Worm (Caenorhabditis elegans) whole organism, midembryonic: ENCODE results near the gene T16A1.5.
A peak's percentile ranks its signal among the peaks of the same experiment; 100 is the strongest.

Experiments used
- T22C8.4 ChIP-seq: fragments of 200-800 bp; sonication (Bioruptor generic); IDR thresholded peaks from 2 replicates; pipeline ENCODE4 v1.3.6; 2022; ENCODE audit warnings: missing genetic modification characterization, missing compliant biosample characterization
- cog-1 ChIP-seq: sonication (generic microtip); optimal IDR thresholded peaks from 2 replicates; lab custom pipeline; 2016; ENCODE audit warnings: missing genetic modification characterization, missing compliant biosample characterization
- flt-1 ChIP-seq: fragments of 200-800 bp; sonication (Bioruptor generic); IDR thresholded peaks from 2 replicates; pipeline ENCODE4 v1.3.6; 2022; ENCODE audit warnings: missing genetic modification characterization, missing compliant biosample characterization
- klf-2 ChIP-seq: fragments of 200-800 bp; sonication (Bioruptor generic); conservative IDR thresholded peaks from 2 replicates; pipeline ENCODE4 v1.3.6; 2022; ENCODE audit warnings: missing genetic modification reagents, missing genetic modification characterization, missing compliant biosample characterization
- med-1 ChIP-seq: sonication (generic microtip); optimal IDR thresholded peaks from 2 replicates; lab custom pipeline; 2017; ENCODE audit warnings: missing genetic modification characterization, mild to moderate bottlenecking, missing compliant biosample characterization, antibody characterized with exemption, missing genetic modification reagents; ENCODE audit not compliant: insufficient read depth
- ref-1 ChIP-seq: fragments of 200-800 bp; sonication (Bioruptor generic); conservative IDR thresholded peaks from 2 replicates; pipeline ENCODE4 v1.3.6; 2022; ENCODE audit warnings: missing genetic modification reagents, missing genetic modification characterization, missing compliant biosample characterization
- tab-1 ChIP-seq: fragments of 200-800 bp; sonication (Bioruptor generic); IDR thresholded peaks from 2 replicates; pipeline ENCODE4 v1.3.6; 2022; ENCODE audit warnings: missing genetic modification characterization, missing compliant biosample characterization
- ztf-23 ChIP-seq: fragments of 200-800 bp; sonication (Bioruptor generic); IDR thresholded peaks from 2 replicates; pipeline ENCODE4 v1.3.6; 2022; ENCODE audit warnings: missing genetic modification reagents, missing genetic modification characterization, missing compliant biosample characterization
- ztf-29 ChIP-seq: fragments of 200-800 bp; sonication (Bioruptor generic); IDR thresholded peaks from 2 replicates; pipeline ENCODE4 v1.3.6; 2022; ENCODE audit warnings: missing genetic modification reagents, missing genetic modification characterization, missing compliant biosample characterization

The T16A1.5 gene

DNA sequence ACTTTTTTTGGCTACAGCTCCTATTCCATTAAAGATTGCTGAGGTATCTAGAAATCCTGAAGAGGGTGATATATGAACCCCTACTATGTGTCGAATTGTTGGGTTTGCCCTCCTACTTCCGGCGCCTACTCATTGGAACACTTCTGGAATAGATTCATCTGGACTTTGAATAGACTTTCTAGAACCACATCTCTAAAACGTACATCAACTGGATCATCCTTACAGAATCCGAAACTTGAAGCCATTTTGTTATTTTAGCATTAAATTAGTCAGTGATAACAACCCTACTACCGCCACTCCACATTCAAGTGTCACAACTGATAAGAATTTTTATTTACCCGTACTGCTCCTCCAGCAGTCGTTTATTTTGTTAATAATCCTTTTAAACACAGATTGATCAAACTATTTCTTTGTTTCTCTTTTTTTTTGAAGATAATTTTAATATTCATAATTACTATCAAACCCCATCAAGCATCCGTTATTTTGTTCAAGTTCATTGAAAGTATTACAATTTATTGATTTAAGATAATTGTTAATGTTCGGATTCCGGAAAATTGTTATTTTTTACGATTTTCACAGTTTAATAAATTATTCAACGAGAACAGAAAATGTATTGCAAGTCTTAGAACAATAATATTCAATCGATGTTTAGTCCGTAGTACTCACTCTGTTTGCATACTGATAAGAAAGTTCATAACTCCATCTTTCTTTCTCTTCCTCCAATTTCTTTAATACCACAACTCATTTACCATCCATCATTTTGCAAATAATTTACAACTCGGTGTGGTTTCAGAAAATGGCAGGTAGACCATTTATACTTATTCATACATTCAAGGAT, 15.7 kb upstream of the T16A1.5 start, which contains the start of gene math-42:
Gene math-42 (plus strand): TSS at position 788 of the 838 bp plus-strand sequence.
- no peak for TF ChIP-seq cog-1 (tag; lab: Kevin White, UChicago)

DNA sequence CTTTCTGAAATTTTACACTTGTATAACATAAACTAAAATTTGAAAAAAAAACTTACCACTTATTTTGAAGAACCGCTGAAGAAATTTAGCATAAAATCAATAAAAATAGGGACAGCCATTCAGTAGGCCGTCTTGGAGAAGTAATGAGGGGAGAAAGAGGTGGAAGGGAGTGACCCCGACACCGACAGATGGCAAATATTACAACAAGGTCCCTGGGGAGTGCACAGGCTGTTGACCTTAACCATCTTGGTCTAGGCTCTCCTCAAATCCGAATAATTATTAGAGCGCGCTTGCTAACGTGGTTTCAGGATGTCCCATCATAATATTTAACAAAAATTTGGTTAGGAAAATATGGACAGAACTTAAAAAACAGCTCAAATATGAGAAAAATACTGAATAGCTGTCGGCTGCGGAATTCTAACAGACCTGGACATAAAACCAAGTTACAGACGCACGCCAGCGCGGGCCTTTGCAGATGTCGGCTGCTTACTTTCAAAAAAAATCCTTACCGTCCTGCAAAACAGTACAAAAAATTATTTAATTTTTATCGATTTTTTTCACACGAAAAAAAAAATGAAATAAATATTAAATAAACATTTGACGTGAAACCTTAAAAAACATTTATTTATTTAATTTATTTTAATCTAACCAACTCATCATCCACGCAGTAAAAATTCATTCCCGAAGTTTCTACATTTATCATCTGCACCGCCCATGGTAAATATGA, 11.5 kb upstream of the T16A1.5 start, which contains the start of gene T16A1.2:
Gene T16A1.2 (plus strand): TSS at position 677 of the 727 bp plus-strand sequence.
- TF ChIP-seq cog-1 (tag; lab: Kevin White, UChicago), result no peak
- no peak for TF ChIP-seq flt-1 (GFP tag; lab: Robert Waterston, UW)
- TF ChIP-seq T22C8.4 (GFP tag; lab: Robert Waterston, UW), result no peak
- no peak for TF ChIP-seq ref-1 (GFP tag; lab: Robert Waterston, UW)

ce11 chrII:2093456-2093926, 9.9 kb upstream of the T16A1.5 start, which contains the start of gene fbxb-37:
TSS of gene fbxb-37 (minus strand) at chrII:2093876.
- TF ChIP-seq cog-1 (tag; lab: Kevin White, UChicago) (no peak), ref-1 (GFP tag; lab: Robert Waterston, UW) (no peak), tab-1 (GFP tag; lab: Robert Waterston, UW) (no peak), flt-1 (GFP tag; lab: Robert Waterston, UW) (no peak), T22C8.4 (GFP tag; lab: Robert Waterston, UW) (no peak), klf-2 (no peak), ztf-29 (GFP tag; lab: Robert Waterston, UW) (no peak), med-1 (GFP tag; lab: Kevin White, UChicago) (no peak), ztf-23 (no peak)

DNA sequence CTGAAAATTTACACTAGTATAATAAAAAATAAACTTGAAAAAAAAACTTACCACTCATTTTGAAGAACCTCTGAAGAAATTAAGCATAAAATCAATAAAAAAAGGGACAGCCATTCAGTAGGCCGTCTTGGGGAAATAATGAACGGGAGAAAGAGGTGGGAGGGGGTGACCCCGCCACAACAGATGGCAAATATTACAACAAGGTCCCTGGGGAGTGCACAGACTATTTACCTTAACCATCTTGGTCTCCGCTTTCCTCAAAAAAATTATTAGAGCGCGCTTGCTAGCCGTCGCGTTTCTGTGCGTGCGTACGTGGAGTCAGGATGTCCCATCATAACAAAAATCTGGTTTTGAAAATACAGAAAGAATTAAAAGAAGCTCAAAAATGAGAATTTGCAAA, 8.3 kb upstream of the T16A1.5 start, which contains the start of gene T16A1.10:
Gene T16A1.10 (minus strand): TSS at position 123 of the 400 bp plus-strand sequence.
- TF ChIP-seq ztf-29 (GFP tag; lab: Robert Waterston, UW) (no peak), flt-1 (GFP tag; lab: Robert Waterston, UW) (peak; percentile 50; the same call in 1 of the 2 replicates)

DNA sequence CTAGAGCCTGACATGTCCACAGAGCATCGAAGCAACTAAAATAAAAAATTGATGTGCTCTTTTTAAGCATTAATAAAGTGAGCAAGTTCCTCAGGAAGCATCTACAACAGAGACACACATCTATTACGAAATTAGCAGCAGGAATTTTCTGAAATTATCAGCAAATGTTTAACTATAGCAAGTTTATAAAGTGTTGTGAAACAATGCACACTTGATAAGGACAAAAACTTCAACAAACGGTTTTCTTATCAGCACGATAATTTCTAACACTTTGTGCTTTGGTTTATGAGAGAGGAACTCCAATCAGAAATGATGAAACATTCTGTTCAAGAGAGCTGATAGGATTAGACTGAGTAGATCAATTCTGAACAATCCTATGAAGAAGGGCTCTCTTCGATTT, 7.0 kb upstream of the T16A1.5 start, which contains the start of gene trpl-5:
Gene trpl-5 (minus strand): TSS at position 32 of the 400 bp plus-strand sequence.
- TF ChIP-seq T22C8.4 (GFP tag; lab: Robert Waterston, UW), result no peak
- TF ChIP-seq tab-1 (GFP tag; lab: Robert Waterston, UW), result no peak
- TF ChIP-seq ref-1 (GFP tag; lab: Robert Waterston, UW), result no peak
- TF ChIP-seq ztf-29 (GFP tag; lab: Robert Waterston, UW), result no peak
- no peak for TF ChIP-seq klf-2
- TF ChIP-seq cog-1 (tag; lab: Kevin White, UChicago), result no peak
- TF ChIP-seq ztf-23, result no peak
- no peak for TF ChIP-seq flt-1 (GFP tag; lab: Robert Waterston, UW)
- TF ChIP-seq med-1 (GFP tag; lab: Kevin White, UChicago), result no peak

DNA sequence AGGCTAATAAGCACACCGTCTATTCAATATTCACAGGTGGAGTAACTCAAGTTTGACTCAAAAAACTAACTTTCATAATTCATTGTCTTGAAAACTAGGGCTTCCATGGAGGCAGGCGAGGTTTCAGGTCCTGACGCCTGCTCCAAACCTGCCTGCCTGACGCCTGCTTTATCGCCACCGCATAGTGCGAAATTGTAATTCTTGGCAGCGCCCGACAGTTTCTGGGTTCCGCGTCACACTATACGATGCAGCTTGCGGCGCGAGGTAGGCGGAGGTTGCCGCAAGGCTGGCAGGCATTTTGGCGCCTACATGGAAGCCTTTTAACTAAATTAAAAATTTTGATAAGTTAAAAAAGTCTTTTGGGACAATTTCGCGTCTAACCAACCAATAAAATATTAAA, 3.6 kb upstream of the T16A1.5 start:
- no peak for TF ChIP-seq cog-1 (tag; lab: Kevin White, UChicago)
- TF ChIP-seq ref-1 (GFP tag; lab: Robert Waterston, UW), result no peak
- TF ChIP-seq med-1 (GFP tag; lab: Kevin White, UChicago), result no peak

DNA sequence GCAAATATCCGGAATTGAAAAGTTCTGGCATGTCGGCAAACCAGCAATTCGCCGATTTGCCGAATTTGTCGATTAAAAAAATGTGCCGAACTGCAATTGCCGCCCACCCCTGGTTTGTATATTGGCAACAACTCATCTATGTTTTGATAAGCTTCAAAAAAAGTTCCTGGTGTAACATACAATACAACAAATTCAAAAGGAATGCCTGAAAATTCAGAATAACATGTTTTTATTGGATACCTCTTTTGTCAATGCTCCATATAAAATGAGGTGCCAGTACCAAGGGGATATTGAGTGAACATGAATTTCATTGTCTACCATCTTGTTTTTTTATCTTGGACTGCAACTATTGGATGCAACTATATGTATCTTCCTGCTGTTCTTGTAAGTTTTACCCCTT, 2.4 kb downstream of the T16A1.5 start, which contains the start of gene T16A1.4:
Gene T16A1.4 (plus strand): TSS at position 301 of the 400 bp plus-strand sequence.
- TF ChIP-seq T22C8.4 (GFP tag; lab: Robert Waterston, UW) (no peak), klf-2 (no peak), cog-1 (tag; lab: Kevin White, UChicago) (no peak), med-1 (GFP tag; lab: Kevin White, UChicago) (no peak), ref-1 (GFP tag; lab: Robert Waterston, UW) (no peak), ztf-29 (GFP tag; lab: Robert Waterston, UW) (no peak), ztf-23 (no peak), flt-1 (GFP tag; lab: Robert Waterston, UW) (no peak), tab-1 (GFP tag; lab: Robert Waterston, UW) (no peak)

DNA sequence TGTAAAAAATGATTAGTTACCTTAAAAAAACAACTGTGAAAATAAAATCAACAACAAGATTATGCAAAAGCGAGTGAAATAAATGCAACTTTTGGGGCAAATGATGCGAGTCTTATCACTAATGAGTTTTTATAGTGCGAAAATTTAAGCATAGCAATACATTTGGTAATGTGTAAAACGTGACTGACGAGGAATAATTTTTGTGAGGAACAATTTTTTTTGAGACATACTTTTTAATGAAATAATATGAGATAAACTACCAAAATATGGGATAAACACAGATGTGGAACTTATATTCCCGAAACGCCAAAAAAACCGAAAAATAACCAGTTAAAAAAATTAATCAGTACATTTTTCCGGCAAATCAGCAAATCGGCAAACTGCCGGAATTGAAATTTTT, 3.2 kb downstream of the T16A1.5 start, which contains the start of gene F07E5.9:
Gene F07E5.9 (minus strand): TSS at position 101 of the 400 bp plus-strand sequence.
- TF ChIP-seq ztf-29 (GFP tag; lab: Robert Waterston, UW) (no peak), klf-2 (no peak), ref-1 (GFP tag; lab: Robert Waterston, UW) (no peak), flt-1 (GFP tag; lab: Robert Waterston, UW) (no peak)

DNA sequence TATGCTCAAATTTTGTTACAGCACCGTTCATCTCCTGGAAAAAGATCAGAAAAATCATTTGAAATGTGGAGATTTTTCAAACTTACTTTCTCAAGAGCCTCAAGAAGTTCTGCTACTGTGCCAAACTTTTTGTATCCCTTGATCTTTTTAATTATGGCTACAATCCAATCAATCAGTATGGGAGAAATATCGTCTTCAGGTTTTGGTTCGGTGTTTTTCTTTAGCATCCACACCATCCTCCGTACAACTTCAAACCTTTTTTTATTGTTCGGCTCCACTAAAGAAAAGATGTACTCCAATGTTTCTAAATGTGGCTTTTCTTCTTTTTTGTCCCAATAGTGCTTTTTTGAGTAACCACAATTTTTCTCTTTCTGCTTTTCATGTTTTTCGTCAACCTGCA, 7.2 kb downstream of the T16A1.5 start:
- TF ChIP-seq ztf-23, result no peak
- TF ChIP-seq cog-1 (tag; lab: Kevin White, UChicago), result no peak
- no peak for TF ChIP-seq ref-1 (GFP tag; lab: Robert Waterston, UW)
- TF ChIP-seq klf-2, result no peak
- no peak for TF ChIP-seq flt-1 (GFP tag; lab: Robert Waterston, UW)
- no peak for TF ChIP-seq T22C8.4 (GFP tag; lab: Robert Waterston, UW)
- no peak for TF ChIP-seq tab-1 (GFP tag; lab: Robert Waterston, UW)
- TF ChIP-seq ztf-29 (GFP tag; lab: Robert Waterston, UW), result no peak
- no peak for TF ChIP-seq med-1 (GFP tag; lab: Kevin White, UChicago)
